Fruit fly (Drosophila melanogaster) whole organism, embryonic: Measurements from ENCODE around the gene Eip75B.

Experiments used
- ATbp ChIP-seq: fragments of 200-800 bp; sonication (Bioruptor generic); optimal IDR thresholded peaks from 2 replicates; lab custom pipeline; 2017; ENCODE audit warnings: missing biosample characterization, mild to moderate bottlenecking, missing genetic modification characterization, missing genetic modification reagents
- Asciz ChIP-seq: fragments of 200-800 bp; sonication (Bioruptor generic); optimal IDR thresholded peaks from 2 replicates; lab custom pipeline; 2017; ENCODE audit warnings: missing biosample characterization, mild to moderate bottlenecking, missing genetic modification characterization, missing genetic modification reagents
- Blimp-1 ChIP-seq: fragments of 200-800 bp; sonication (Bioruptor generic); optimal IDR thresholded peaks from 3 replicates; lab custom pipeline; 2018; ENCODE audit warnings: missing biosample characterization, missing genetic modification characterization, mild to moderate bottlenecking, moderate library complexity, missing genetic modification reagents
- CG10267 ChIP-seq: fragments of 200-800 bp; sonication (Bioruptor generic); optimal IDR thresholded peaks from 2 replicates; lab custom pipeline; 2018; ENCODE audit warnings: missing biosample characterization, mild to moderate bottlenecking, missing genetic modification characterization, moderate library complexity
- CG1233 ChIP-seq: fragments of 200-800 bp; sonication (Bioruptor generic); optimal IDR thresholded peaks from 4 replicates; lab custom pipeline; 2018; ENCODE audit warnings: missing biosample characterization, mild to moderate bottlenecking, missing genetic modification characterization
- CG13424 ChIP-seq: fragments of 200-800 bp; sonication (Bioruptor generic); optimal IDR thresholded peaks from 2 replicates; lab custom pipeline; 2019; ENCODE audit warnings: missing biosample characterization, mild to moderate bottlenecking, missing genetic modification characterization, moderate library complexity
- CG15269 ChIP-seq: fragments of 200-800 bp; sonication (Bioruptor generic); optimal IDR thresholded peaks from 2 replicates; lab custom pipeline; 2018; ENCODE audit warnings: missing biosample characterization, mild to moderate bottlenecking, missing genetic modification characterization, moderate library complexity
- CG1647 ChIP-seq: fragments of 200-800 bp; sonication (Bioruptor generic); optimal IDR thresholded peaks from 3 replicates; lab custom pipeline; 2016; ENCODE audit warnings: missing biosample characterization, missing genetic modification characterization
- CG17361 ChIP-seq: fragments of 200-800 bp; sonication (Bioruptor generic); IDR thresholded peaks from 3 replicates; pipeline ENCODE4 v1.3.6; 2022; ENCODE audit warnings: missing biosample characterization, missing genetic modification characterization
- CG17829 ChIP-seq: fragments of 200-800 bp; optimal IDR thresholded peaks from 2 replicates; lab custom pipeline; 2019; ENCODE audit warnings: missing biosample characterization, mild to moderate bottlenecking, missing genetic modification characterization, moderate library complexity
- CG18011 ChIP-seq: fragments of 200-800 bp; sonication (Bioruptor generic); optimal IDR thresholded peaks from 2 replicates; lab custom pipeline; 2017; ENCODE audit warnings: missing biosample characterization, missing genetic modification characterization, mild to moderate bottlenecking, moderate library complexity, missing genotype
- CG2678 ChIP-seq: fragments of 200-800 bp; sonication (Bioruptor generic); optimal IDR thresholded peaks from 3 replicates; lab custom pipeline; 2019; ENCODE audit warnings: missing biosample characterization, mild to moderate bottlenecking, missing genetic modification characterization, moderate library complexity
- CG2712 ChIP-seq: fragments of 200-800 bp; optimal IDR thresholded peaks from 3 replicates; lab custom pipeline; 2019; ENCODE audit warnings: missing biosample characterization, mild to moderate bottlenecking, missing genetic modification characterization, moderate library complexity
- CG31441 ChIP-seq: fragments of 200-800 bp; sonication (Bioruptor generic); IDR thresholded peaks from 2 replicates; pipeline ENCODE4 v1.3.6; 2022; ENCODE audit warnings: missing biosample characterization, missing genetic modification characterization
- CG4360 ChIP-seq: fragments of 200-800 bp; sonication (Bioruptor generic); IDR thresholded peaks from 2 replicates; pipeline ENCODE4 v1.3.6; 2022; ENCODE audit warnings: missing biosample characterization, missing genetic modification characterization
- CG7372 ChIP-seq: fragments of 200-800 bp; sonication (Bioruptor generic); IDR thresholded peaks from 2 replicates; pipeline ENCODE4 v1.3.6; 2022; ENCODE audit warnings: missing biosample characterization, missing genetic modification characterization
- CG7839 ChIP-seq: fragments of 200-800 bp; sonication (Bioruptor generic); optimal IDR thresholded peaks from 3 replicates; lab custom pipeline; 2018; ENCODE audit warnings: missing biosample characterization, mild to moderate bottlenecking, missing genetic modification characterization, moderate library complexity
- CG8388 ChIP-seq: fragments of 200-800 bp; sonication (Bioruptor generic); optimal IDR thresholded peaks from 2 replicates; lab custom pipeline; 2019; ENCODE audit warnings: missing biosample characterization, mild to moderate bottlenecking, missing genetic modification characterization, moderate library complexity
- CG9437 ChIP-seq: fragments of 200-800 bp; sonication (Bioruptor generic); optimal IDR thresholded peaks from 2 replicates; lab custom pipeline; 2018; ENCODE audit warnings: missing biosample characterization, mild to moderate bottlenecking, missing genetic modification characterization
- CG9727 ChIP-seq: fragments of 200-800 bp; sonication (Bioruptor generic); optimal IDR thresholded peaks from 3 replicates; lab custom pipeline; 2017; ENCODE audit warnings: missing biosample characterization, mild to moderate bottlenecking, missing genetic modification characterization
- CoRest ChIP-seq: fragments of 200-800 bp; sonication (Bioruptor generic); optimal IDR thresholded peaks from 3 replicates; lab custom pipeline; 2018; ENCODE audit warnings: missing biosample characterization, mild to moderate bottlenecking, missing genetic modification characterization, moderate library complexity
- D19A ChIP-seq: fragments of 200-800 bp; optimal IDR thresholded peaks from 3 replicates; lab custom pipeline; 2019; ENCODE audit warnings: missing biosample characterization, mild to moderate bottlenecking, missing genetic modification characterization, moderate library complexity
- Ets97D ChIP-seq: fragments of 200-800 bp; sonication (Bioruptor generic); optimal IDR thresholded peaks from 3 replicates; lab custom pipeline; 2016; ENCODE audit warnings: missing biosample characterization, missing genetic modification characterization
- Hr78 ChIP-seq, 2 experiments: fragments of 200-800 bp in 1 of 2; fragments of >200 bp in 1 of 2; sonication (Bioruptor generic) in 1 of 2; optimal IDR thresholded peaks; 2 replicates each; lab custom pipeline; 2017 to 2019; ENCODE audit warnings: missing biosample characterization in 2 of 2, missing genetic modification characterization in 2 of 2, mild to moderate bottlenecking in 1 of 2, moderate library complexity in 1 of 2
- Oli ChIP-seq: fragments of 200-800 bp; sonication (Bioruptor generic); optimal IDR thresholded peaks from 2 replicates; lab custom pipeline; 2018; ENCODE audit warnings: missing biosample characterization, mild to moderate bottlenecking, missing genetic modification characterization, moderate library complexity
- PHDP ChIP-seq: fragments of 200-800 bp; sonication (Bioruptor generic); optimal IDR thresholded peaks from 3 replicates; lab custom pipeline; 2018; ENCODE audit warnings: missing biosample characterization, mild to moderate bottlenecking, missing genetic modification characterization, moderate library complexity
- Spps ChIP-seq: fragments of 200-800 bp; sonication (Bioruptor generic); optimal IDR thresholded peaks from 2 replicates; lab custom pipeline; 2018; ENCODE audit warnings: missing biosample characterization, mild to moderate bottlenecking, missing genetic modification characterization
- Ssrp ChIP-seq: fragments of 200-800 bp; sonication (Bioruptor generic); optimal IDR thresholded peaks from 2 replicates; lab custom pipeline; 2018; ENCODE audit warnings: missing biosample characterization, mild to moderate bottlenecking, missing genetic modification characterization, moderate library complexity
- Usf ChIP-seq: fragments of 200-800 bp; sonication (Bioruptor generic); optimal IDR thresholded peaks from 2 replicates; lab custom pipeline; 2017; ENCODE audit warnings: missing genotype, missing biosample characterization, missing genetic modification characterization
- ato ChIP-seq: fragments of 200-800 bp; sonication (Bioruptor generic); IDR thresholded peaks from 2 replicates; pipeline ENCODE4 v1.3.6; 2022; ENCODE audit warnings: missing biosample characterization, missing genetic modification characterization; ENCODE audit not compliant: partially characterized antibody
- bsh ChIP-seq, 2 experiments: fragments of 200-800 bp; sonication (Bioruptor generic); optimal IDR thresholded peaks; 2 replicates each; lab custom pipeline; 2017 to 2018; ENCODE audit warnings: mild to moderate bottlenecking in 2 of 2, missing biosample characterization in 2 of 2, missing genetic modification characterization in 2 of 2, moderate library complexity in 1 of 2
- cg ChIP-seq: fragments of 200-800 bp; sonication (Bioruptor generic); optimal IDR thresholded peaks from 3 replicates; lab custom pipeline; 2019; ENCODE audit warnings: missing biosample characterization, mild to moderate bottlenecking, missing genetic modification characterization, moderate library complexity
- crol ChIP-seq: fragments of 200-800 bp; sonication (Bioruptor generic); IDR thresholded peaks from 2 replicates; pipeline ENCODE4 v1.3.6; 2022; ENCODE audit warnings: missing biosample characterization, missing genetic modification characterization
- cwo ChIP-seq: fragments of 200-800 bp; sonication (Bioruptor generic); optimal IDR thresholded peaks from 3 replicates; lab custom pipeline; 2017; ENCODE audit warnings: missing biosample characterization, missing genetic modification characterization, mild to moderate bottlenecking, moderate library complexity, missing genetic modification reagents
- dmrt99B ChIP-seq: fragments of 200-800 bp; sonication (Bioruptor generic); optimal IDR thresholded peaks from 2 replicates; lab custom pipeline; 2018; ENCODE audit warnings: missing biosample characterization, mild to moderate bottlenecking, missing genetic modification characterization, moderate library complexity
- fd96Cb ChIP-seq: fragments of 200-800 bp; sonication (Bioruptor generic); optimal IDR thresholded peaks from 2 replicates; lab custom pipeline; 2018; ENCODE audit warnings: missing biosample characterization, mild to moderate bottlenecking, missing genetic modification characterization, moderate library complexity
- grau ChIP-seq: fragments of 200-800 bp; optimal IDR thresholded peaks from 3 replicates; lab custom pipeline; 2019; ENCODE audit warnings: missing biosample characterization, mild to moderate bottlenecking, missing genetic modification characterization, moderate library complexity
- kni ChIP-seq: fragments of 200-800 bp; sonication (Bioruptor generic); optimal IDR thresholded peaks from 3 replicates; lab custom pipeline; 2017; ENCODE audit warnings: mild to moderate bottlenecking, missing biosample characterization, missing genetic modification reagents, missing genetic modification characterization
- lab ChIP-seq: fragments of 200-800 bp; sonication (Bioruptor generic); optimal IDR thresholded peaks from 3 replicates; lab custom pipeline; 2017; ENCODE audit warnings: missing biosample characterization, missing genetic modification characterization, mild to moderate bottlenecking, moderate library complexity, missing genetic modification reagents
- onecut ChIP-seq: fragments of 200-800 bp; sonication (Bioruptor generic); IDR thresholded peaks from 2 replicates; pipeline ENCODE4 v1.3.6; 2022; ENCODE audit warnings: missing biosample characterization, missing genetic modification characterization
- phol ChIP-seq: fragments of 200-800 bp; sonication (Bioruptor generic); optimal IDR thresholded peaks from 3 replicates; lab custom pipeline; 2018; ENCODE audit warnings: missing biosample characterization, mild to moderate bottlenecking, missing genetic modification characterization, moderate library complexity
- sens ChIP-seq: fragments of 200-800 bp; sonication (Bioruptor generic); peaks from one replicate; lab custom pipeline; 2016; ENCODE audit warnings: missing biosample characterization, missing genetic modification characterization
- shn ChIP-seq: fragments of 200-800 bp; sonication (Bioruptor generic); optimal IDR thresholded peaks from 3 replicates; lab custom pipeline; 2016; ENCODE audit warnings: missing biosample characterization, missing genetic modification characterization
- sqz ChIP-seq: fragments of 200-800 bp; sonication (Bioruptor generic); optimal IDR thresholded peaks from 3 replicates; lab custom pipeline; 2018; ENCODE audit warnings: missing biosample characterization, mild to moderate bottlenecking, missing genetic modification characterization
- stc ChIP-seq: fragments of 200-800 bp; sonication (Bioruptor generic); IDR thresholded peaks from 2 replicates; pipeline ENCODE4 v1.3.6; 2022; ENCODE audit warnings: missing biosample characterization, missing genetic modification characterization
- tin ChIP-seq: fragments of 200-800 bp; sonication (Bioruptor generic); optimal IDR thresholded peaks from 3 replicates; lab custom pipeline; 2016; ENCODE audit warnings: missing biosample characterization, missing genetic modification characterization
- trem ChIP-seq: fragments of 200-800 bp; optimal IDR thresholded peaks from 3 replicates; lab custom pipeline; 2019; ENCODE audit warnings: missing biosample characterization, mild to moderate bottlenecking, missing genetic modification characterization, moderate library complexity
- unpg ChIP-seq: fragments of 200-800 bp; sonication (Bioruptor generic); optimal IDR thresholded peaks from 3 replicates; lab custom pipeline; 2018; ENCODE audit warnings: missing biosample characterization, mild to moderate bottlenecking, missing genetic modification characterization, moderate library complexity
- zfh1 ChIP-seq: fragments of 200-800 bp; sonication (Bioruptor generic); IDR thresholded peaks from 3 replicates; pipeline ENCODE4 v1.3.6; 2022; ENCODE audit warnings: missing biosample characterization, missing genetic modification characterization

Eip75B gene

DNA sequence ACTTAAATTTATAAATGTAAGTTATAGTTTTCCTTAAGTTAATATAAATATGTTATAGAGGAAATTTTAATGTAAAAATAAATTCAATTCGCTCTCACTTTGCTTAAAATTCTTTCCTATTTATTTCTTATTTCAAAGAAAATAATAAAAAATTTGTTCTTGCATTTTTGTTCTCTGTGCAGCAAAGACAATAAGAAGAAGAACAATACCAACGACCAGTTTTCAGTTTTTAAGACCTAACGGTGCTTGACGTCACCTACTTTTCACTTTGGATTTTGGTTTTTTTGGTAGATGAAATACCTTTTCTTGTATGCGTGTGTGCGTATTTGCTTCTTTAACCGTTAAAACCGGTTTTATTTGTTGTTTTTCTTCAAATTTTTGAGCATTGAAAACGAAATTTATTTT lies 37.7 kb upstream of the Eip75B start (continued):
- TF ChIP-seq CG8388, result peak; percentile 72
- TF ChIP-seq CG9437 (GFP tag; lab: Kevin White, UChicago), result peak; percentile 27
- TF ChIP-seq CG9727 (GFP tag; lab: Kevin White, UChicago), result peak; percentile 37
- no peak for TF ChIP-seq crol (GFP tag; lab: Robert Waterston, UW)
- TF ChIP-seq ATbp (GFP tag; lab: Kevin White, UChicago), result peak; percentile 53
- peak; percentile 43 for TF ChIP-seq PHDP
- TF ChIP-seq Ets97D (GFP tag; lab: Kevin White, UChicago), result no peak
- peak; percentile 59 for TF ChIP-seq CG31441
- peak; percentile 48 for TF ChIP-seq D19A (tag; lab: Kevin White, UChicago)
- TF ChIP-seq CG17829 (tag; lab: Kevin White, UChicago), result peak; percentile 73
- peak; percentile 24 for TF ChIP-seq Asciz (GFP tag; lab: Kevin White, UChicago)
- TF ChIP-seq Spps, result peak; percentile 41
- no peak for TF ChIP-seq onecut (GFP tag; lab: Robert Waterston, UW)
- peak; percentile 49 for TF ChIP-seq grau (tag; lab: Kevin White, UChicago)
- TF ChIP-seq Ssrp (tag; lab: Kevin White, UChicago), result peak; percentile 58
- no peak for TF ChIP-seq CG7372 (GFP tag; lab: Robert Waterston, UW)
- peak; percentile 97 for TF ChIP-seq Blimp-1 (GFP tag; lab: Kevin White, UChicago)
- no peak for TF ChIP-seq zfh1
- peak; percentile 49 for TF ChIP-seq CG10267
- TF ChIP-seq bsh (GFP tag; optimal IDR thresholded peaks at IDR 0.05; lab: Kevin White, UChicago), result peak in 1 of 2 experiments; percentile 77
- peak; percentile 9 for TF ChIP-seq CG1233 (GFP tag; lab: Kevin White, UChicago)
- TF ChIP-seq sqz (GFP tag; lab: Kevin White, UChicago), result peak; percentile 88
- TF ChIP-seq CG4360 (GFP tag; lab: Robert Waterston, UW), result peak; percentile 32; the same call in 1 of the 2 replicates
- peak; percentile 50 for TF ChIP-seq dmrt99B
- peak in 1 of 2 experiments; percentile 26 for TF ChIP-seq Hr78 (GFP tag; optimal IDR thresholded peaks at IDR 0.05; lab: Kevin White, UChicago)
- peak; percentile 45 for TF ChIP-seq trem (tag; lab: Kevin White, UChicago)
- peak; percentile 43 for TF ChIP-seq fd96Cb
- peak; percentile 39 for TF ChIP-seq cg (GFP tag; lab: Kevin White, UChicago)
- peak; percentile 61 for TF ChIP-seq CG7839
- peak; percentile 76 for TF ChIP-seq kni
- TF ChIP-seq tin (GFP tag; lab: Kevin White, UChicago), result no peak
- peak; percentile 65 for TF ChIP-seq phol (tag; lab: Kevin White, UChicago)
- TF ChIP-seq CG2712 (tag; lab: Kevin White, UChicago), result peak; percentile 81
- TF ChIP-seq CG17361 (GFP tag; lab: Robert Waterston, UW), result peak; percentile 69
- TF ChIP-seq CoRest (tag; lab: Kevin White, UChicago), result peak; percentile 59
- TF ChIP-seq Usf (GFP tag; lab: Kevin White, UChicago), result no peak
- TF ChIP-seq lab, result no peak
- TF ChIP-seq cwo (GFP tag; lab: Kevin White, UChicago), result no peak
- TF ChIP-seq unpg (GFP tag; lab: Kevin White, UChicago), result peak; percentile 47
- no peak for TF ChIP-seq ato (GFP tag; lab: Robert Waterston, UW)
- peak; percentile 5 for TF ChIP-seq CG15269 (tag; lab: Kevin White, UChicago)
- peak; percentile 61 for TF ChIP-seq CG2678 (tag; lab: Kevin White, UChicago)
- TF ChIP-seq shn, result no peak
- no peak for TF ChIP-seq CG1647 (GFP tag; lab: Kevin White, UChicago)
- peak; percentile 64 for TF ChIP-seq CG13424 (tag; lab: Kevin White, UChicago)
- peak; percentile 34 for TF ChIP-seq Oli (tag; lab: Kevin White, UChicago)
- TF ChIP-seq sens (GFP tag; lab: Kevin White, UChicago), result peak; percentile 69
- TF ChIP-seq CG18011 (GFP tag; lab: Kevin White, UChicago), result no peak
- TF ChIP-seq stc (GFP tag; lab: Robert Waterston, UW), result 0 out of 2 replicates have a peak, but pooled peaks have one; percentile 32
